Worm (Caenorhabditis elegans) whole organism, midembryonic: ENCODE results near the gene F14H12.7.

ENCODE experiments used
- cog-1 ChIP-seq: sonication (generic microtip); optimal IDR thresholded peaks from 2 replicates; lab custom pipeline; 2016; ENCODE audit warnings: missing genetic modification characterization, missing compliant biosample characterization
- flt-1 ChIP-seq: fragments of 200-800 bp; sonication (Bioruptor generic); IDR thresholded peaks from 2 replicates; pipeline ENCODE4 v1.3.6; 2022; ENCODE audit warnings: missing genetic modification characterization, missing compliant biosample characterization
- klf-2 ChIP-seq: fragments of 200-800 bp; sonication (Bioruptor generic); conservative IDR thresholded peaks from 2 replicates; pipeline ENCODE4 v1.3.6; 2022; ENCODE audit warnings: missing genetic modification reagents, missing genetic modification characterization, missing compliant biosample characterization
- med-1 ChIP-seq: sonication (generic microtip); optimal IDR thresholded peaks from 2 replicates; lab custom pipeline; 2017; ENCODE audit warnings: missing genetic modification characterization, mild to moderate bottlenecking, missing compliant biosample characterization, antibody characterized with exemption, missing genetic modification reagents; ENCODE audit not compliant: insufficient read depth
- ref-1 ChIP-seq: fragments of 200-800 bp; sonication (Bioruptor generic); conservative IDR thresholded peaks from 2 replicates; pipeline ENCODE4 v1.3.6; 2022; ENCODE audit warnings: missing genetic modification reagents, missing genetic modification characterization, missing compliant biosample characterization
- tab-1 ChIP-seq: fragments of 200-800 bp; sonication (Bioruptor generic); IDR thresholded peaks from 2 replicates; pipeline ENCODE4 v1.3.6; 2022; ENCODE audit warnings: missing genetic modification characterization, missing compliant biosample characterization
- ztf-23 ChIP-seq: fragments of 200-800 bp; sonication (Bioruptor generic); IDR thresholded peaks from 2 replicates; pipeline ENCODE4 v1.3.6; 2022; ENCODE audit warnings: missing genetic modification reagents, missing genetic modification characterization, missing compliant biosample characterization

ce11 chrX:4402854-4403253 is 40.4 kb upstream of the F14H12.7 start, which contains the start of gene D1079.1:
- TF ChIP-seq klf-2 (GFP tag; lab: Robert Waterston, UW) (no peak), tab-1 (GFP tag; lab: Robert Waterston, UW) (no peak), flt-1 (no peak), med-1 (GFP tag; lab: Kevin White, UChicago) (no peak), ref-1 (no peak), ztf-23 (GFP tag; lab: Robert Waterston, UW) (no peak), cog-1 (tag; lab: Kevin White, UChicago) (no peak)
